Worm (Caenorhabditis elegans) whole organism, L3 larva: ENCODE results near the gene cyp-29A2.
A peak's percentile ranks its signal among the peaks of the same experiment; 100 is the strongest.

ENCODE experiments used
- R02D3.7 ChIP-seq: fragments of 150-350 bp; optimal IDR thresholded peaks from 2 replicates; lab custom pipeline; 2014; ENCODE audit warnings: missing biosample characterization, missing genetic modification characterization
- ZK546.5 ChIP-seq: sonication (generic microtip); optimal IDR thresholded peaks from 2 replicates; lab custom pipeline; 2017; ENCODE audit warnings: missing biosample characterization, missing genetic modification characterization
- ama-1 ChIP-seq: fragments of 150-350 bp; optimal IDR thresholded peaks from 2 replicates; lab custom pipeline; 2018
- ceh-16 ChIP-seq: sonication (generic microtip); optimal IDR thresholded peaks from 2 replicates; lab custom pipeline; 2017; ENCODE audit warnings: missing biosample characterization, missing genetic modification characterization
- ceh-28 ChIP-seq: fragments of 150-350 bp; optimal IDR thresholded peaks from 2 replicates; lab custom pipeline; 2014; ENCODE audit warnings: missing biosample characterization, missing genetic modification reagents, missing genetic modification characterization
- ceh-82 ChIP-seq: fragments of 150-350 bp; optimal IDR thresholded peaks from 2 replicates; lab custom pipeline; 2014; ENCODE audit warnings: missing biosample characterization, missing genetic modification characterization
- ceh-9 ChIP-seq: sonication (generic microtip); optimal IDR thresholded peaks from 2 replicates; lab custom pipeline; 2018; ENCODE audit warnings: missing biosample characterization, missing genetic modification characterization
- daf-12 ChIP-seq: fragments of 150-350 bp; optimal IDR thresholded peaks from 2 replicates; lab custom pipeline; 2014; ENCODE audit warnings: missing biosample characterization, missing genetic modification reagents, missing genetic modification characterization
- egl-27 ChIP-seq: sonication (generic microtip); optimal IDR thresholded peaks from 4 replicates; lab custom pipeline; 2017; ENCODE audit warnings: missing biosample characterization, missing genetic modification reagents, missing genetic modification characterization
- elt-2 ChIP-seq: sonication (generic microtip); optimal IDR thresholded peaks from 2 replicates; lab custom pipeline; 2016; ENCODE audit warnings: missing genetic modification reagents, mild to moderate bottlenecking, missing genetic modification characterization, missing compliant biosample characterization
- elt-3 ChIP-seq, 3 experiments: fragments of 150-350 bp in 1 of 3; sonication (generic microtip) in 2 of 3; optimal IDR thresholded peaks; 2 replicates in 2 of 3; 4 replicates in 1 of 3; lab custom pipeline; 2014 to 2017; ENCODE audit warnings: missing biosample characterization in 3 of 3, missing genetic modification characterization in 3 of 3
- eor-1 ChIP-seq, 2 experiments: fragments of 150-350 bp; optimal IDR thresholded peaks; 2 replicates each; lab custom pipeline; 2014 to 2018; ENCODE audit warnings: missing biosample characterization in 2 of 2, missing genetic modification characterization in 2 of 2
- fkh-10 ChIP-seq: sonication (generic microtip); optimal IDR thresholded peaks from 2 replicates; lab custom pipeline; 2017; ENCODE audit warnings: missing biosample characterization, missing genetic modification reagents, missing genetic modification characterization
- fkh-2 ChIP-seq: fragments of 150-350 bp; optimal IDR thresholded peaks from 2 replicates; lab custom pipeline; 2014; ENCODE audit warnings: missing biosample characterization, missing genetic modification reagents, missing genetic modification characterization
- fos-1 ChIP-seq: fragments of 150-350 bp; optimal IDR thresholded peaks from 2 replicates; lab custom pipeline; 2014; ENCODE audit warnings: missing biosample characterization, missing genetic modification characterization
- lin-15B ChIP-seq: fragments of 150-350 bp; optimal IDR thresholded peaks from 2 replicates; lab custom pipeline; 2014; ENCODE audit warnings: missing biosample characterization, missing genetic modification characterization
- lin-39 ChIP-seq: fragments of 150-350 bp; optimal IDR thresholded peaks from 2 replicates; lab custom pipeline; 2018; ENCODE audit warnings: missing biosample characterization, missing genetic modification reagents, missing genetic modification characterization
- mdl-1 ChIP-seq: fragments of 150-350 bp; optimal IDR thresholded peaks from 2 replicates; lab custom pipeline; 2014; ENCODE audit warnings: missing biosample characterization, missing genetic modification characterization
- mml-1 ChIP-seq: fragments of 150-350 bp; sonication (generic microtip); optimal IDR thresholded peaks from 3 replicates; lab custom pipeline; 2014; ENCODE audit warnings: missing biosample characterization, missing genetic modification characterization
- nhr-11 ChIP-seq: fragments of 150-350 bp; optimal IDR thresholded peaks from 2 replicates; lab custom pipeline; 2014; ENCODE audit warnings: missing biosample characterization, missing genetic modification characterization
- nhr-23 ChIP-seq: fragments of 150-350 bp; optimal IDR thresholded peaks from 2 replicates; lab custom pipeline; 2014; ENCODE audit warnings: missing biosample characterization, missing genetic modification reagents, missing genetic modification characterization
- nhr-237 ChIP-seq: fragments of 150-350 bp; optimal IDR thresholded peaks from 2 replicates; lab custom pipeline; 2014; ENCODE audit warnings: missing biosample characterization, missing genetic modification characterization
- nhr-25 ChIP-seq: sonication (generic microtip); optimal IDR thresholded peaks from 2 replicates; lab custom pipeline; 2017; ENCODE audit warnings: missing biosample characterization, missing genetic modification characterization
- nhr-28 ChIP-seq: fragments of 150-350 bp; optimal IDR thresholded peaks from 2 replicates; lab custom pipeline; 2014; ENCODE audit warnings: missing biosample characterization, missing genetic modification characterization
- nhr-43 ChIP-seq: sonication (generic microtip); optimal IDR thresholded peaks from 2 replicates; lab custom pipeline; 2016; ENCODE audit warnings: mild to moderate bottlenecking, missing genetic modification characterization, missing compliant biosample characterization; ENCODE audit not compliant: poor library complexity, severe bottlenecking
- nhr-67 ChIP-seq: fragments of 150-350 bp; optimal IDR thresholded peaks from 2 replicates; lab custom pipeline; 2014; ENCODE audit warnings: missing biosample characterization, missing genetic modification characterization
- nhr-76 ChIP-seq: fragments of 150-350 bp; sonication (generic microtip); optimal IDR thresholded peaks from 5 replicates; lab custom pipeline; 2014; ENCODE audit warnings: missing biosample characterization, missing genetic modification characterization
- nhr-77 ChIP-seq: fragments of 150-350 bp; optimal IDR thresholded peaks from 2 replicates; lab custom pipeline; 2014; ENCODE audit warnings: missing biosample characterization, missing genetic modification characterization
- pha-4 ChIP-seq: fragments of 150-350 bp; optimal IDR thresholded peaks from 2 replicates; lab custom pipeline; 2014; ENCODE audit warnings: missing biosample characterization, missing genetic modification reagents, missing genetic modification characterization
- pqm-1 ChIP-seq: fragments of 150-350 bp; optimal IDR thresholded peaks from 2 replicates; lab custom pipeline; 2017; ENCODE audit warnings: missing biosample characterization, missing genetic modification characterization, inconsistent platforms
- skn-1 ChIP-seq: fragments of 150-350 bp; optimal IDR thresholded peaks from 2 replicates; lab custom pipeline; 2014; ENCODE audit warnings: missing biosample characterization, missing genetic modification characterization
- snpc-4 ChIP-seq: fragments of 150-350 bp; optimal IDR thresholded peaks from 2 replicates; lab custom pipeline; 2014; ENCODE audit warnings: missing biosample characterization, missing genetic modification characterization
- tbx-2 ChIP-seq: sonication (generic microtip); optimal IDR thresholded peaks from 2 replicates; lab custom pipeline; 2016; ENCODE audit warnings: mild to moderate bottlenecking, missing genetic modification characterization, missing compliant biosample characterization
- unc-39 ChIP-seq: sonication (generic microtip); optimal IDR thresholded peaks from 4 replicates; lab custom pipeline; 2017; ENCODE audit warnings: missing biosample characterization, missing genetic modification characterization
- unc-62 ChIP-seq: fragments of 150-350 bp; sonication (generic microtip); optimal IDR thresholded peaks from 4 replicates; lab custom pipeline; 2014; ENCODE audit warnings: missing biosample characterization, missing genetic modification reagents, missing genetic modification characterization
- zag-1 ChIP-seq: fragments of 150-350 bp; optimal IDR thresholded peaks from 2 replicates; lab custom pipeline; 2014; ENCODE audit warnings: missing biosample characterization, missing genetic modification characterization
- ztf-11 ChIP-seq: fragments of 150-350 bp; optimal IDR thresholded peaks from 2 replicates; lab custom pipeline; 2014; ENCODE audit warnings: missing biosample characterization, missing genetic modification characterization

The cyp-29A2 gene

DNA sequence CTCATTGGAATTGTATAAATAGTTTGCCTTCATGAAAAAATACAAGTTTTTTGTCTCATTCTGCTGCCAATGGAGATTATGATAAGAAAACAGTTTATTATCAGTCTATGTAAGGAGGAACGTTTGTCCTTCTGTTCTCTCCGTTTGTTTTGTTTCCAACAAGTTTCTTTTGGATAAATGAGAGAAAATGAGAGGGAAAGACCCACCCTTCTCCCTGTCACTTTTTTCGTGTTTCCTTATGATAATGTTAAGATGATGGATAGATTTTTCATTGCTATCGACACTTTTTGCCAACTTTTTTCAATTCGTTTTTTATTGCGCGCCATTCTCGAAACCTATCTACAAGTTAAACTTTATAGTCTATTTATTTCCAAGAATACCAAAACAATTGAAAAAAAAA lies 13.8 kb downstream of the cyp-29A2 start:
- TF ChIP-seq ceh-82 (no peak), nhr-237 (no peak), nhr-43 (tag; lab: Kevin White, UChicago) (peak; percentile 30), ZK546.5 (tag; lab: Kevin White, UChicago) (no peak), R02D3.7 (tag; lab: Kevin White, UChicago) (no peak), nhr-23 (tag; lab: Kevin White, UChicago) (no peak), ceh-16 (tag; lab: Kevin White, UChicago) (no peak), nhr-76 (tag; lab: Kevin White, UChicago) (no peak)

ce11 chrV:11234350-11234749 lies 17.0 kb downstream of the cyp-29A2 start, which contains the start of gene T19B10.5:
Gene T19B10.5, plus strand, starts transcription at chrV:11234650.
- no peak for TF ChIP-seq mdl-1
- no peak for TF ChIP-seq fos-1
- TF ChIP-seq nhr-25 (tag; lab: Kevin White, UChicago) = no peak
- TF ChIP-seq ama-1 = no peak
- TF ChIP-seq tbx-2 (tag; lab: Kevin White, UChicago) = no peak
- no peak for TF ChIP-seq R02D3.7 (tag; lab: Kevin White, UChicago)
- TF ChIP-seq mml-1 (tag; lab: Kevin White, UChicago) = no peak
- no peak for TF ChIP-seq ztf-11
- no peak for TF ChIP-seq nhr-76 (tag; lab: Kevin White, UChicago)
- no peak for TF ChIP-seq elt-3 (tag; optimal IDR thresholded peaks at IDR 0.05; lab: Kevin White, UChicago)
- TF ChIP-seq nhr-237 = no peak
- TF ChIP-seq, all 47 proteins: peak for 0

- TF ChIP-seq nhr-76 (tag; lab: Kevin White, UChicago) (no peak), pqm-1 (tag; lab: Kevin White, UChicago) (peak; percentile 52), ama-1 (no peak), R02D3.7 (tag; lab: Kevin White, UChicago) (no peak), elt-2 (peak; percentile 98)
These were observed 18.5 kb downstream of the cyp-29A2 start for ce11 chrV:11235876-11236275.

ce11 chrV:11239187-11239725 lies 21.9 kb downstream of the cyp-29A2 start, which contains the start of the genes dvc-1 and ima-1:
Gene dvc-1, minus strand, starts transcription at chrV:11239331.
Gene ima-1, plus strand, starts transcription at chrV:11239675.
- peak; percentile 52 for TF ChIP-seq nhr-25 (tag; lab: Kevin White, UChicago)
- TF ChIP-seq lin-15B (tag; lab: Kevin White, UChicago) = peak; percentile 55
- peak; percentile 60 for TF ChIP-seq nhr-43 (tag; lab: Kevin White, UChicago)
- no peak for TF ChIP-seq eor-1 (tag; optimal IDR thresholded peaks at IDR 0.05; lab: Kevin White, UChicago)
- TF ChIP-seq pha-4 = peak; percentile 67
- peak; percentile 98 for TF ChIP-seq R02D3.7 (tag; lab: Kevin White, UChicago)
- no peak for TF ChIP-seq ama-1
- no peak for TF ChIP-seq nhr-28 (tag; lab: Kevin White, UChicago)
- TF ChIP-seq elt-2 = peak; percentile 53
- TF ChIP-seq egl-27 = no peak
- TF ChIP-seq snpc-4 (tag; lab: Kevin White, UChicago) = peak; percentile 60
- peak; percentile 61 for TF ChIP-seq ceh-82
- no peak for TF ChIP-seq unc-62
- peak; percentile 57 for TF ChIP-seq lin-39 (tag; lab: Kevin White, UChicago)
- peak; percentile 47 for TF ChIP-seq nhr-23 (tag; lab: Kevin White, UChicago)
- no peak for TF ChIP-seq fkh-10 (GFP tag; lab: Kevin White, UChicago)

DNA sequence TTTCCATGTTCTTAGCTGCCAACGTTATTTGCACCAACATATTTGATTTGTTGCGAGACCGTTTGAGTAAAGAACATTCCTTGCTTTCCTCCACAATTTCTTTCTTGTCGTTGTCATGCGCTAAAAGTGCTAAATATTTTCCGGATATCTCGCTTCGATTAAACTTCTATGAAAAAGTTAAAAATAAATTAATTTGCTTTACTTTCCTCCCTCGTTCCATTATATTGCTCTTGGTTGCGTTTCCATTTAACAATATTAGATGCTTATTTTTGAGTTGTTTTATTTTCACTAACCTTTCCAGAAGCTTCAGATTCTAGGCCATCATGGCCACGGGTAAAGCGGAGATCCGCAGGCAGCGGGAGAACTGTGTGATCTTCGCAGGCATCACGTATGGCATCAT lies 24.2 kb downstream of the cyp-29A2 start, which contains the start of gene pgap-1:
pgap-1 (plus strand) TSS at position 301 of the 400 bp plus-strand sequence.
- TF ChIP-seq R02D3.7 (tag; lab: Kevin White, UChicago) = no peak
- no peak for TF ChIP-seq nhr-76 (tag; lab: Kevin White, UChicago)
- TF ChIP-seq ceh-9 (tag; lab: Kevin White, UChicago) = no peak
- no peak for TF ChIP-seq zag-1 (tag; lab: Kevin White, UChicago)
- TF ChIP-seq nhr-28 (tag; lab: Kevin White, UChicago) = no peak
- TF ChIP-seq fos-1 = no peak
- no peak for TF ChIP-seq daf-12 (tag; lab: Kevin White, UChicago)
- TF ChIP-seq ceh-28 (tag; lab: Kevin White, UChicago) = no peak

- TF ChIP-seq fkh-2 (tag; lab: Kevin White, UChicago) (no peak), ceh-9 (tag; lab: Kevin White, UChicago) (no peak), nhr-77 (tag; lab: Kevin White, UChicago) (no peak), nhr-23 (tag; lab: Kevin White, UChicago) (no peak), nhr-11 (no peak), fos-1 (no peak), nhr-67 (no peak), unc-39 (no peak), skn-1 (tag; lab: Kevin White, UChicago) (no peak), elt-2 (no peak), fkh-10 (GFP tag; lab: Kevin White, UChicago) (no peak), ceh-28 (tag; lab: Kevin White, UChicago) (no peak)
These were observed 27.2 kb downstream of the cyp-29A2 start, which contains the start of gene mxl-1 for ce11 chrV:11244539-11244938. Gene mxl-1, plus strand, starts transcription at chrV:11244839.
